Worm (Caenorhabditis elegans): ENCODE measurements around the gene sec-6.

DNA sequence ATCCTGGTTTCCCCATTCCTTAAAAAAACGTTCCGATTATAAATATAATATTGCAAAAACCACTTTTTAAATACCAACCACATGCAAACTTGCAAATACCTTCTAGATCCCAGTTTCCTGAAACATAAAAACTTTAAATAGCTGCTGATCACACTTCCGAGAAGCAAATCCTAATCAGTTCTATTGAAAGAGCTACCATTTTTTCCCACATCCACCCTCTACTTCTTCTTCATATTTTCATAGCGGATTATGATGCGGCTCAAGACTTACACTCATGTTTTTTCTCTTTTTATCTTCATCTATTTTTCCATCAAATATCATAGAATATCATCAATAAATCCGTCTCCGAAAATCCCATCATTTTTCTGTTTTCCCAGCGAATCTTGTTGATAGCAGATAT lies 32.5 kb upstream of the sec-6 start:
- TF ChIP-seq him-1 (tag; optimal IDR thresholded peaks at IDR 0.05) (no peak), dao-5 (tag; optimal IDR thresholded peaks at IDR 0.05) (no peak), W03F9.2 (tag; optimal IDR thresholded peaks at IDR 0.05) (no peak)
